Worm (Caenorhabditis elegans) whole organism, midembryonic: ENCODE data around the gene R02E4.1.

ENCODE experiments used
- cog-1 ChIP-seq: sonication (generic microtip); optimal IDR thresholded peaks from 2 replicates; lab custom pipeline; 2016; ENCODE audit warnings: missing genetic modification characterization, missing compliant biosample characterization
- ref-1 ChIP-seq: fragments of 200-800 bp; sonication (Bioruptor generic); conservative IDR thresholded peaks from 2 replicates; pipeline ENCODE4 v1.3.6; 2022; ENCODE audit warnings: missing genetic modification reagents, missing genetic modification characterization, missing compliant biosample characterization
- tab-1 ChIP-seq: fragments of 200-800 bp; sonication (Bioruptor generic); IDR thresholded peaks from 2 replicates; pipeline ENCODE4 v1.3.6; 2022; ENCODE audit warnings: missing genetic modification characterization, missing compliant biosample characterization
- ztf-23 ChIP-seq: fragments of 200-800 bp; sonication (Bioruptor generic); IDR thresholded peaks from 2 replicates; pipeline ENCODE4 v1.3.6; 2022; ENCODE audit warnings: missing genetic modification reagents, missing genetic modification characterization, missing compliant biosample characterization
- ztf-29 ChIP-seq: fragments of 200-800 bp; sonication (Bioruptor generic); IDR thresholded peaks from 2 replicates; pipeline ENCODE4 v1.3.6; 2022; ENCODE audit warnings: missing genetic modification reagents, missing genetic modification characterization, missing compliant biosample characterization

DNA sequence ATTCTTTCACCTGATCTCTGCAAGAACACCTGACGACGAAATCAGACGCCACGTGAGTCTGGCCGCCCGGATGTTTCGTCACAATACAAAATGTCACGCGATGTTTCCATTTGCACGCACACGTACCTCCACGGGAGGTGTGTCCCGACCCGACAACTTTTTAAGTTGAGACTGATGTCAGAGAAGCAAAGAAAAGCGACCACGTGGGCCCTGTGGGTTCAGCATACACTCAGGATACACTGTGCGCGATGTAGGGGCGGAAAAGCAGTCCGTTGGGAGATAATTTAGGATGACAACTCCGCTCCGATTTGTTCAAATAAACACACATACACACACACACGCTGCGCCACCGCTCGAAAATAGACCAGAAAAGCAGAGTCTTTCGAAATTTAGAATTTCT lies 37.9 kb upstream of the R02E4.1 start:
- TF ChIP-seq ref-1 (GFP tag; lab: Robert Waterston, UW) (no peak), tab-1 (GFP tag; lab: Robert Waterston, UW) (no peak), cog-1 (tag; lab: Kevin White, UChicago) (no peak), ztf-23 (GFP tag; lab: Robert Waterston, UW) (no peak), ztf-29 (GFP tag; lab: Robert Waterston, UW) (no peak)
